Worm (Caenorhabditis elegans): Measurements from ENCODE around the gene ZK892.4.
"Not testable (repeated sequence)": the region's sequence is repeated elsewhere in the genome, so short reads cannot be mapped to it uniquely, and the experiment has no call there.

The ZK892.4 gene

ce11 chrII:10006266-10006665 is at the start of gene ZK892.4:
TSS of gene ZK892.4 (plus strand) at chrII:10006566.
- not testable (repeated sequence) for TF ChIP-seq elt-3, lsy-2, aly-2 (tag; optimal IDR thresholded peaks at IDR 0.05)

DNA sequence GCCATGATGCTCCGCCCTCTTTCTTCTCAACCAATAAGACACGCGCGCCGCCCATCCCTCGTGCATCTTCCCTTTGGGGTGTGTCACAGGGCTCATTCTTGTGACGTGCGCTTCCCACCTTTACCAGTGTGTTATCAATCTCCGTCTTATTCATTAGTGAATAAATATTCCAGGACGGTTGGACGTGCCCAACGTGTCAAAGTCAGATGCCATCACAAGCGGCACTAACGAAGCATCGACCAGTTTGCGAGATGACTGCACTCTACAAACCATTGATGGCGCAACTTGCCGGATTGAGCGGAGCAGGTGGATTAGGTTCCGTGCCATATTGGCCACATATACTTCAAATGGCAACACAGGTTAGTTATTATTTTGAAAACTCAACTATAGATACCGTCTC is 46.2 kb upstream of the ZK892.4 start:
- TF ChIP-seq ceh-82 (tag; optimal IDR thresholded peaks at IDR 0.05) (no peak), elt-3 (tag; optimal IDR thresholded peaks at IDR 0.05) (no peak), mab-5 (tag; optimal IDR thresholded peaks at IDR 0.05) (no peak)

DNA sequence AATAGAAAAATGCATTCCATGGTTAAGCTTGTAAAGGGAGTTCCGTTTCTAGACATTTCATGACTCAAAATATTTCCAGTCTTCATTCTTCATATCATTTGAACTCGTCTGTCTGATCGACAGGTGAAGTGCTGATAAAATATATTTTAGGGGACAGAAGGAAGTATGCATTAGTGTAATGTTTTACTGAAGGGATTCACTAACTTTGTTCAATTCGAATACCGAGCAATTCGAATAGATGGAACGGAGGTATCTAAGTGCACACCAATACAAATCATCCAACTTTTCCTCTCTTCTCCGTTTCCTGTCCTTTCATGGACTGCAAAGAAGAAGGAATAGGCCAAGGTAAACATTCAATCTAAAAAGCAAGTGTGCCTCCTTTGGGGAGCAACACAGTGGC is 42.6 kb upstream of the ZK892.4 start:
- TF ChIP-seq fos-1 (tag; optimal IDR thresholded peaks at IDR 0.05) (peak; percentile 36), ZK546.5 (tag; optimal IDR thresholded peaks at IDR 0.05) (no peak)

ce11 chrII:9965325-9965724 is 41.0 kb upstream of the ZK892.4 start:
- TF ChIP-seq unc-55 (GFP tag; optimal IDR thresholded peaks at IDR 0.05) (no peak), alr-1 (tag; optimal IDR thresholded peaks at IDR 0.05) (no peak), egl-27 (tag; optimal IDR thresholded peaks at IDR 0.05) (no peak), gmeb-1 (tag; optimal IDR thresholded peaks at IDR 0.05) (no peak), lsy-2 (tag; optimal IDR thresholded peaks at IDR 0.05) (no peak), R02D3.7 (tag; optimal IDR thresholded peaks at IDR 0.05) (no peak), nhr-21 (tag; optimal IDR thresholded peaks at IDR 0.05) (no peak), ztf-11 (tag; optimal IDR thresholded peaks at IDR 0.05) (no peak), nhr-25 (tag; optimal IDR thresholded peaks at IDR 0.05) (no peak), lin-39 (tag; optimal IDR thresholded peaks at IDR 0.05) (no peak), zag-1 (tag; optimal IDR thresholded peaks at IDR 0.05) (no peak), nhr-12 (tag; optimal IDR thresholded peaks at IDR 0.05) (no peak), Y55F3AM.14 (GFP tag; optimal IDR thresholded peaks at IDR 0.05) (no peak), nhr-10 (tag; optimal IDR thresholded peaks at IDR 0.05) (no peak), F13H6.1 (tag; optimal IDR thresholded peaks at IDR 0.05) (no peak), mdl-1 (tag; optimal IDR thresholded peaks at IDR 0.05) (no peak), snpc-4 (tag; optimal IDR thresholded peaks at IDR 0.05) (no peak), lin-11 (tag; optimal IDR thresholded peaks at IDR 0.05) (no peak), ztf-4 (tag; optimal IDR thresholded peaks at IDR 0.05) (no peak), unc-62 (GFP tag; optimal IDR thresholded peaks at IDR 0.05) (no peak)

ce11 chrII:9966954-9967353 is 39.4 kb upstream of the ZK892.4 start, which contains the start of gene dtmk-1:
TSS of gene dtmk-1 (minus strand) at chrII:9967099.
- no peak for TF ChIP-seq C34F6.9 (tag; optimal IDR thresholded peaks at IDR 0.05)
- TF ChIP-seq sma-9 (GFP tag; optimal IDR thresholded peaks at IDR 0.05) = peak; percentile 15
- no peak for TF ChIP-seq sma-9 (tag; optimal IDR thresholded peaks at IDR 0.05)

ce11 chrII:9967999-9968706 is 38.2 kb upstream of the ZK892.4 start, which contains the start of the genes R53.4 and psf-1:
TSS of gene R53.4 (minus strand) at chrII:9968049.
TSS of gene psf-1 (plus strand) at chrII:9968673.
- TF ChIP-seq lsy-2 (tag; optimal IDR thresholded peaks at IDR 0.05) (peak; percentile 47 to 87), gmeb-1 (tag; optimal IDR thresholded peaks at IDR 0.05) (peak; percentile 70), blmp-1 (tag; optimal IDR thresholded peaks at IDR 0.05; ENCODE audit: insufficient read depth) (peak; percentile 13), sma-3 (GFP tag; optimal IDR thresholded peaks at IDR 0.05) (peak; percentile 41), lin-13 (GFP tag; optimal IDR thresholded peaks at IDR 0.05) (peak; percentile 22), crh-2 (tag; optimal IDR thresholded peaks at IDR 0.05) (peak; percentile 69), alr-1 (tag; optimal IDR thresholded peaks at IDR 0.05) (no peak), ceh-16 (tag; optimal IDR thresholded peaks at IDR 0.05) (no peak), ama-1 (optimal IDR thresholded peaks at IDR 0.05) (no peak), nhr-25 (tag; optimal IDR thresholded peaks at IDR 0.05) (no peak), lin-39 (tag; optimal IDR thresholded peaks at IDR 0.05) (no peak), elt-3 (tag; optimal IDR thresholded peaks at IDR 0.05) (no peak), nhr-10 (tag; optimal IDR thresholded peaks at IDR 0.05) (no peak), unc-55 (GFP tag; optimal IDR thresholded peaks at IDR 0.05) (peak; percentile 88), F13H6.1 (tag; optimal IDR thresholded peaks at IDR 0.05) (peak; percentile 31), nhr-77 (tag; optimal IDR thresholded peaks at IDR 0.05) (no peak), lin-11 (tag; optimal IDR thresholded peaks at IDR 0.05) (peak; percentile 54), mbf-1 (tag; optimal IDR thresholded peaks at IDR 0.05) (no peak), nhr-129 (tag; optimal IDR thresholded peaks at IDR 0.05) (peak; percentile 39), C34F6.9 (tag; optimal IDR thresholded peaks at IDR 0.05) (peak; percentile 82), sma-9 (GFP tag; optimal IDR thresholded peaks at IDR 0.05) (peak; percentile 68), sma-9 (tag; optimal IDR thresholded peaks at IDR 0.05) (no peak), nhr-21 (tag; optimal IDR thresholded peaks at IDR 0.05) (peak; percentile 34), peb-1 (tag; optimal IDR thresholded peaks at IDR 0.05) (no peak)
